Worm (Caenorhabditis elegans): ENCODE data around the gene F18G5.1.

F18G5.1 gene

DNA sequence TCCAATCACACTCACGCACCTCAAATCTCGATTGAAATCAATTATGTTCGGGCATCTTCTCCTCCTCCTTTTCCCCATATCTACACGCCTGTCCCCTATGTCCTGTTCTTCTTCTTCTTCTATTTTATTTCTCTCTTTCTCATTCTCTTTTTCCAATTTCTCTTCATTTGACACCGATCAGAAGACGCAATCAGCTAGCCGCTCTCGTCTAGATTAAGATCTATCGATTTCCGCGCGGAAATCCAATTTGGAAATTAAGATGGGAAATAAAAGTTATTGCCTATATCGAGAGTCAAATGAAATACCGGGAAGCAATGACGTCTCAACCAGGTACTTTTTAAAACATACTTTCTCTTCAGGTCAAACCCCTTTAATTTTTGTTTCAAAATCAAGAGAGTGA is 31.2 kb upstream of the F18G5.1 start:
- peak; percentile 37 for TF ChIP-seq rnt-1 (tag; optimal IDR thresholded peaks at IDR 0.05)
- peak; percentile 85 for TF ChIP-seq nhr-85 (tag)
- TF ChIP-seq unc-130 (tag; optimal IDR thresholded peaks at IDR 0.05): no peak
- peak in 1 of 6 experiments; percentile 23 for TF ChIP-seq elt-3 (tag; optimal IDR thresholded peaks at IDR 0.05)
- TF ChIP-seq blmp-1 (tag; optimal IDR thresholded peaks at IDR 0.05): peak; percentile 81
- TF ChIP-seq nhr-20 (tag; optimal IDR thresholded peaks at IDR 0.05): peak; percentile 26
- no peak for TF ChIP-seq nhr-12 (tag; optimal IDR thresholded peaks at IDR 0.05)
- TF ChIP-seq sptf-1 (tag; optimal IDR thresholded peaks at IDR 0.05): no peak
- TF ChIP-seq nhr-90 (tag; optimal IDR thresholded peaks at IDR 0.05; ENCODE audit: poor library complexity): peak; percentile 2
- TF ChIP-seq snu-23 (GFP tag; optimal IDR thresholded peaks at IDR 0.05): peak; percentile 35
- peak; percentile 23 for TF ChIP-seq nhr-71 (tag; optimal IDR thresholded peaks at IDR 0.05)
- TF ChIP-seq lin-14 (GFP tag; optimal IDR thresholded peaks at IDR 0.05): peak; percentile 84
- TF ChIP-seq F16B12.6 (tag; optimal IDR thresholded peaks at IDR 0.05): no peak

DNA sequence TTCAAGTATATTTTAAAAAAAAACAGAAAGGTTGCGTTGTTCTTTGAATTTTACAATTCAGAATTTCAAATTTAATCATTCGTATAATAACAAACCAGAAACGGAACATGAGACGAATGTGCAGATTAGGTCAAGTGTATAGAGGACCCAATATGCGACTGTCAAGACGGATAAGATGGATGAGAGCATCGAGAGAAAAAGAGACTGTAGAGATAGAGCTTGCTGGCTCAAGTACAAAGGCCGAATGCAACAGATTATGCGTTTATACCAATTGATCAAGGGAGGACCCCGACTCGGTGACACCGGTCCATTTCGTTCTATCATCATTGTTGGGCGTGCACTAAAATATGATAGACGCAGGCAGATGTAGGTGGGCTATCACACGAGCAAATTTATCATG is 29.3 kb upstream of the F18G5.1 start:
- TF ChIP-seq C04F5.9 (tag; optimal IDR thresholded peaks at IDR 0.05): no peak
- no peak for TF ChIP-seq nhr-85 (tag)
- TF ChIP-seq pag-3 (tag; optimal IDR thresholded peaks at IDR 0.05; ENCODE audit: borderline replicate concordance, insufficient read depth): no peak
- no peak for TF ChIP-seq nhr-90 (tag; optimal IDR thresholded peaks at IDR 0.05; ENCODE audit: poor library complexity)
- no peak for TF ChIP-seq fkh-8 (tag; optimal IDR thresholded peaks at IDR 0.05)
- TF ChIP-seq lsy-2 (tag; optimal IDR thresholded peaks at IDR 0.05): no peak
- no peak for TF ChIP-seq ama-1 (optimal IDR thresholded peaks at IDR 0.05)
- no peak for TF ChIP-seq xbp-1 (tag; optimal IDR thresholded peaks at IDR 0.05)
- no peak for TF ChIP-seq ceh-90 (tag; optimal IDR thresholded peaks at IDR 0.05)
- TF ChIP-seq ceh-88 (GFP tag; IDR thresholded peaks at IDR 0.05): no peak
- TF ChIP-seq elt-3 (tag; optimal IDR thresholded peaks at IDR 0.05): no peak
- TF ChIP-seq rnt-1 (tag; optimal IDR thresholded peaks at IDR 0.05): no peak
- no peak for TF ChIP-seq ztf-11 (tag; optimal IDR thresholded peaks at IDR 0.05)
- TF ChIP-seq alr-1 (tag; optimal IDR thresholded peaks at IDR 0.05; ENCODE audit: borderline replicate concordance): no peak
- TF ChIP-seq C34B4.2 (tag; optimal IDR thresholded peaks at IDR 0.05): no peak
- TF ChIP-seq ceh-82 (tag; optimal IDR thresholded peaks at IDR 0.05): no peak
- no peak for TF ChIP-seq lin-39 (tag; optimal IDR thresholded peaks at IDR 0.05)
- TF ChIP-seq fos-1 (tag; optimal IDR thresholded peaks at IDR 0.05): no peak
- TF ChIP-seq fkh-10 (GFP tag; optimal IDR thresholded peaks at IDR 0.05): no peak

DNA sequence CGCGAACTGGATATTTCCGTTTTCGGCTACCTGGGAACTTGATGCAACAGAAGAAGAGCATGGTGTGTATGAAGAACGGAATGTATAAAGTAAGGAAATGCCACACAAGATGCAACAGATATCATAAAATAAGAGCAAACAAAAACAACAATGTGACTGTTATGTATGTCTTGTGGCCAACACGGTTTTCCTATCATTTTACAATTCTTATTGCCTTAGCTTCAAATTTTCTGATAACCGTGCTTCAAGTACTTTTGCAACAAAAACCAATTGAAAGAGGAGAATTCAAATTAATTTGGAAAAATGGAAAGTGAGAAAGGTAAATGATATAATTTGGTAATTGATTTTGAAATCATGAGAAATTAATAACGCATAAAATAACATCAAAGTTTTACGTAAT is 28.1 kb upstream of the F18G5.1 start:
- TF ChIP-seq nhr-84 (tag; optimal IDR thresholded peaks at IDR 0.05) (no peak), tbx-2 (tag; optimal IDR thresholded peaks at IDR 0.05) (no peak), elt-2 (tag; optimal IDR thresholded peaks at IDR 0.05) (peak; percentile 22), efl-1 (optimal IDR thresholded peaks at IDR 0.05) (no peak), efl-1 (GFP tag; optimal IDR thresholded peaks at IDR 0.05 in 1 of 2) (peak in 1 of 2 experiments; percentile 83), nhr-77 (tag; optimal IDR thresholded peaks at IDR 0.05) (no peak), lin-35 (GFP tag; optimal IDR thresholded peaks at IDR 0.05) (no peak), ceh-8 (GFP tag; optimal IDR thresholded peaks at IDR 0.05) (no peak)

DNA sequence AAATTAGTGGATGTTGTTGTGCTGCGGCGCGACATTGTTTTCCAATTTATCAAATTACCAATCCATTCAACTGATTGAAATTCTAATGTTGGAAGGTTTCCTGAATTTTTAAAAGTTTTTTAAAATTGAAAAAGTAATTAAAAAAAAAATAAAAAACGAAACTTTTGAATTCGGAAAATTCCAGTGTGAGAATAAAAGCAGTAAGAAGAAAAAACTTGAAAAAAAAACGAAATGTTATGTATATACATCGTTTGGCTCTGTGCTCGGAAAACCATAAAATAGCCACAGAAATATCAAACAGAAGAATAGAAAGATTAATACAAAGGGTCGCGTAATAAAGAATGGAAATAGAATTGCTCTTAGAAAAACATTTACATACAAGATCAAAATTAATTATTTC is 27.6 kb upstream of the F18G5.1 start, which contains the start of gene vav-1:
vav-1 (minus strand) TSS at position 101 of the 400 bp plus-strand sequence.
- TF ChIP-seq sox-4 (tag; optimal IDR thresholded peaks at IDR 0.05) (no peak), tbx-2 (tag; optimal IDR thresholded peaks at IDR 0.05) (no peak), snu-23 (GFP tag; optimal IDR thresholded peaks at IDR 0.05) (no peak), blmp-1 (tag; optimal IDR thresholded peaks at IDR 0.05) (no peak), aly-2 (tag; optimal IDR thresholded peaks at IDR 0.05) (no peak), irx-1 (tag; optimal IDR thresholded peaks at IDR 0.05) (no peak), sptf-1 (tag; optimal IDR thresholded peaks at IDR 0.05) (no peak), Y116A8C.19 (tag; optimal IDR thresholded peaks at IDR 0.05; ENCODE audit: borderline replicate concordance) (no peak), nhr-71 (tag; optimal IDR thresholded peaks at IDR 0.05) (no peak), sup-37 (GFP tag; optimal IDR thresholded peaks at IDR 0.05) (no peak), unc-130 (tag; optimal IDR thresholded peaks at IDR 0.05) (no peak), ztf-4 (tag; optimal IDR thresholded peaks at IDR 0.05) (no peak), hlh-17 (GFP tag; optimal IDR thresholded peaks at IDR 0.05; ENCODE audit: borderline replicate concordance) (no peak), rnt-1 (tag; optimal IDR thresholded peaks at IDR 0.05) (no peak), egl-13 (tag; optimal IDR thresholded peaks at IDR 0.05) (no peak), vab-15 (tag; optimal IDR thresholded peaks at IDR 0.05) (no peak), ceh-88 (GFP tag; IDR thresholded peaks at IDR 0.05) (no peak), lir-3 (tag; optimal IDR thresholded peaks at IDR 0.05; ENCODE audit: poor library complexity) (no peak)

All from whole organism, L1 larva.